Worm (Caenorhabditis elegans) whole organism, L2 larva: Measurements from ENCODE around the gene bli-2.

Source experiments
- ama-1 ChIP-seq: fragments of 150-350 bp; optimal IDR thresholded peaks from 2 replicates; lab custom pipeline; 2018; ENCODE audit warnings: inconsistent platforms
- ceh-82 ChIP-seq: fragments of 150-350 bp; optimal IDR thresholded peaks from 2 replicates; lab custom pipeline; 2014; ENCODE audit warnings: missing biosample characterization, missing genetic modification characterization
- elt-3 ChIP-seq: sonication (generic microtip); optimal IDR thresholded peaks from 2 replicates; lab custom pipeline; 2017; ENCODE audit warnings: missing biosample characterization, missing genetic modification characterization
- nhr-10 ChIP-seq: sonication (generic microtip); optimal IDR thresholded peaks from 2 replicates; lab custom pipeline; 2017; ENCODE audit warnings: missing biosample characterization, missing genetic modification characterization
- snpc-4 ChIP-seq: fragments of 150-350 bp; optimal IDR thresholded peaks from 2 replicates; lab custom pipeline; 2014; ENCODE audit warnings: missing biosample characterization, missing genetic modification characterization

DNA sequence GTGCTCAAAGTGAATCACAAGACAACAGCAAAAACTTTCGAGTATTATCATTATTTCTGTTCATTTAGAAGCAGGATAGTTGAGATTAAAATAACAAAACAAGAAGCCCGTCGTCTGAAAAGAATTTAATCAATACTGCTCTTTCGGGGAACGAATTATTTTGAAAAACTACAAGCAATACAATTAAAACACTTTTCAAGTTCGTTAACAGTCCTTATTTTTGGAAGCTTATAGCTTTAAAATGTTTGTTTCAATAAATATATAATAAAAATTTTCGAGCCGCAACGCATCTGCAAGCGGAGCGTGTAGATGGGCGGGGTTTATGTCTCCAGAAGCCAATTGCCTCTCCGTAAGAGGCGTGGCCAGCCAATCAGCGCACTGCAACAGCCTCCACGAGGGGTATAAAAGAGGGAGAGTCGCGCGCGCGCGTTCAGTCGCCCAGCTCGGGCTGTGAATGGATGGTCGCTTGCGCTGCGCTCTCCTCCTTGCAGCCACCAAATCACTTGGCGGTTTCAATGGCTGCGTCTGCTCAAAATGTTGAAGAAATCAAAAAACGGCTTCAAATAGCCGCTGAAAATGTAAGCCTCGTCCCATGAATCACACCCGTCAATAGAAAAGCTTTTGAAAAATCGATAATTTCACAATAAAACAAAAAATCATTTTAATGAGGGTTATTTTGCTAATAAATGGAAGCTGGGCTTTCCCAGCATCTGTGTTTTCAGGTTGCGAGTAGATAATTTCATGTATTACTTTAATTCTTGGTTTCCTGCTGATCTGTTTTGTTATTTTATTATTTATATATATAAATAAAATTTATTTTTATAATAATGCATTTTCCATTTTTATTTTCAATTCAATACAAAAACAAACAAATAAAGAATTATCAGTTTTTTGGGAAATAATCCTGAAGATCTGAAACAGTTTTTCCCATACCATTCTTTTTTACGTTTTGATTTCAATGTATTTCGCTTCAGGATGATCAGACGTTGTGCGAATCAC, 8.8 kb upstream of the bli-2 start, which contains the start of the genes ift-43 and mdt-26:
- peak; percentile 100 for TF ChIP-seq ama-1
- no peak for TF ChIP-seq elt-3 (tag; lab: Kevin White, UChicago)
- TF ChIP-seq snpc-4 (tag; lab: Kevin White, UChicago): no peak
- peak; percentile 72 for TF ChIP-seq nhr-10 (tag; lab: Kevin White, UChicago)
- peak; percentile 9 for TF ChIP-seq ceh-82 (tag; lab: Kevin White, UChicago)
